Worm (Caenorhabditis elegans) whole organism, L1 larva: Measurements from ENCODE around the gene C50F4.1.

Experiments used
- C04F5.9 ChIP-seq: sonication (generic microtip); optimal IDR thresholded peaks from 2 replicates; lab custom pipeline; 2016; ENCODE audit warnings: missing genetic modification characterization, missing compliant biosample characterization
- C34B4.2 ChIP-seq: sonication (generic microtip); optimal IDR thresholded peaks from 2 replicates; lab custom pipeline; 2017; ENCODE audit warnings: mild to moderate bottlenecking, missing genetic modification characterization, missing compliant biosample characterization
- Y116A8C.19 ChIP-seq: sonication (generic microtip); optimal IDR thresholded peaks from 2 replicates; lab custom pipeline; 2016; ENCODE audit warnings: missing compliant biosample characterization, missing genetic modification characterization, borderline replicate concordance
- alr-1 ChIP-seq: fragments of 200-800 bp; sonication (Bioruptor generic); optimal IDR thresholded peaks from 2 replicates; lab custom pipeline; 2018; ENCODE audit warnings: borderline replicate concordance, mild to moderate bottlenecking, missing genetic modification characterization, missing compliant biosample characterization
- aly-2 ChIP-seq: fragments of 150-350 bp; optimal IDR thresholded peaks from 2 replicates; lab custom pipeline; 2014; ENCODE audit warnings: missing biosample characterization, missing genetic modification characterization
- blmp-1 ChIP-seq: fragments of 150-350 bp; optimal IDR thresholded peaks from 2 replicates; lab custom pipeline; 2014; ENCODE audit warnings: missing biosample characterization, missing genetic modification characterization
- ceh-63 ChIP-seq: fragments of 200-800 bp; sonication (Bioruptor generic); optimal IDR thresholded peaks from 2 replicates; lab custom pipeline; 2018; ENCODE audit warnings: mild to moderate bottlenecking, missing genetic modification characterization, missing compliant biosample characterization
- ceh-8 ChIP-seq: fragments of 200-800 bp; sonication (Bioruptor generic); optimal IDR thresholded peaks from 2 replicates; lab custom pipeline; 2018; ENCODE audit warnings: mild to moderate bottlenecking, missing genetic modification characterization, moderate library complexity, missing compliant biosample characterization
- ceh-90 ChIP-seq: sonication (generic microtip); optimal IDR thresholded peaks from 2 replicates; lab custom pipeline; 2016; ENCODE audit warnings: missing genetic modification characterization, missing compliant biosample characterization
- dpl-1 ChIP-seq, 3 experiments: fragments of 150-350 bp in 2 of 3; sonication (generic microtip) in 1 of 3; optimal IDR thresholded peaks; 2 replicates each; lab custom pipeline; 2014 to 2017; ENCODE audit warnings: missing biosample characterization in 3 of 3, missing genetic modification characterization in 3 of 3, missing genetic modification reagents in 3 of 3
- dsc-1 ChIP-seq: sonication (generic microtip); optimal IDR thresholded peaks from 2 replicates; lab custom pipeline; 2016; ENCODE audit warnings: mild to moderate bottlenecking, missing genetic modification characterization, missing compliant biosample characterization
- efl-1 ChIP-seq, 4 experiments: fragments of 150-350 bp; optimal IDR thresholded peaks in 3 of 4; peaks in 1 of 4; 1 replicate in 1 of 4; 2 replicates in 3 of 4; lab custom pipeline; 2014; ENCODE audit warnings: missing biosample characterization in 2 of 4, missing genetic modification characterization in 2 of 4, missing genetic modification reagents in 2 of 4
- efl-3 ChIP-seq: fragments of 200-800 bp; sonication (Bioruptor generic); optimal IDR thresholded peaks from 2 replicates; lab custom pipeline; 2018; ENCODE audit warnings: mild to moderate bottlenecking, missing genetic modification characterization, missing compliant biosample characterization
- elt-2 ChIP-seq: sonication (generic microtip); optimal IDR thresholded peaks from 2 replicates; lab custom pipeline; 2016; ENCODE audit warnings: missing genetic modification characterization, mild to moderate bottlenecking, inconsistent platforms, missing compliant biosample characterization, missing genetic modification reagents
- elt-3 ChIP-seq, 6 experiments: fragments of 150-350 bp in 1 of 6; sonication (generic microtip); optimal IDR thresholded peaks; 2 replicates each; lab custom pipeline; 2017 to 2018; ENCODE audit warnings: missing biosample characterization in 6 of 6, missing genetic modification characterization in 6 of 6, inconsistent platforms in 1 of 6
- ets-5 ChIP-seq: fragments of 200-800 bp; sonication (Bioruptor generic); IDR thresholded peaks from 2 replicates; pipeline ENCODE4 v1.3.6; 2022; ENCODE audit warnings: missing genetic modification characterization, missing compliant biosample characterization
- fkh-4 ChIP-seq: sonication (generic microtip); optimal IDR thresholded peaks from 2 replicates; lab custom pipeline; 2016; ENCODE audit warnings: missing compliant biosample characterization, missing genetic modification characterization, borderline replicate concordance
- fkh-8 ChIP-seq: sonication (generic microtip); optimal IDR thresholded peaks from 2 replicates; lab custom pipeline; 2016; ENCODE audit warnings: mild to moderate bottlenecking, missing genetic modification characterization, missing compliant biosample characterization
- fos-1 ChIP-seq: fragments of 150-350 bp; optimal IDR thresholded peaks from 2 replicates; lab custom pipeline; 2014; ENCODE audit warnings: missing biosample characterization, missing genetic modification characterization
- hlh-4 ChIP-seq: sonication (generic microtip); optimal IDR thresholded peaks from 2 replicates; lab custom pipeline; 2016; ENCODE audit warnings: mild to moderate bottlenecking, missing genetic modification characterization, missing compliant biosample characterization
- lin-14 ChIP-seq: fragments of 200-800 bp; sonication (Bioruptor generic); optimal IDR thresholded peaks from 2 replicates; lab custom pipeline; 2018; ENCODE audit warnings: mild to moderate bottlenecking, missing genetic modification characterization, moderate library complexity, missing compliant biosample characterization
- lin-15B ChIP-seq: fragments of 150-350 bp; sonication (generic microtip); optimal IDR thresholded peaks from 3 replicates; lab custom pipeline; 2014; ENCODE audit warnings: missing biosample characterization, missing genetic modification characterization
- lin-39 ChIP-seq: fragments of 150-350 bp; optimal IDR thresholded peaks from 2 replicates; lab custom pipeline; 2014; ENCODE audit warnings: missing biosample characterization, missing genetic modification reagents, missing genetic modification characterization
- mep-1 ChIP-seq: fragments of 150-350 bp; optimal IDR thresholded peaks from 2 replicates; lab custom pipeline; 2014; ENCODE audit warnings: missing biosample characterization, missing genetic modification characterization
- nhr-12 ChIP-seq: sonication (generic microtip); optimal IDR thresholded peaks from 2 replicates; lab custom pipeline; 2017; ENCODE audit warnings: missing biosample characterization, missing genetic modification characterization
- nhr-19 ChIP-seq: fragments of 200-800 bp; sonication (Bioruptor generic); conservative IDR thresholded peaks from 2 replicates; pipeline ENCODE4 v1.3.6; 2022; ENCODE audit warnings: missing genetic modification characterization, missing compliant biosample characterization
- nhr-20 ChIP-seq: sonication (generic microtip); optimal IDR thresholded peaks from 2 replicates; lab custom pipeline; 2016; ENCODE audit warnings: mild to moderate bottlenecking, missing genetic modification characterization, missing compliant biosample characterization
- nhr-47 ChIP-seq: sonication (generic microtip); optimal IDR thresholded peaks from 2 replicates; lab custom pipeline; 2016; ENCODE audit warnings: mild to moderate bottlenecking, missing genetic modification characterization, moderate library complexity, missing compliant biosample characterization
- nhr-71 ChIP-seq: sonication (generic microtip); optimal IDR thresholded peaks from 2 replicates; lab custom pipeline; 2016; ENCODE audit warnings: mild to moderate bottlenecking, missing genetic modification characterization, moderate library complexity, missing compliant biosample characterization
- nhr-85 ChIP-seq: sonication (generic microtip); peaks from one replicate; lab custom pipeline; 2016; ENCODE audit warnings: missing genetic modification characterization, inconsistent platforms, missing compliant biosample characterization
- pax-3 ChIP-seq: fragments of 200-800 bp; sonication (Bioruptor generic); optimal IDR thresholded peaks from 2 replicates; lab custom pipeline; 2018; ENCODE audit warnings: mild to moderate bottlenecking, missing genetic modification characterization, moderate library complexity, missing compliant biosample characterization
- rnt-1 ChIP-seq: sonication (generic microtip); optimal IDR thresholded peaks from 2 replicates; lab custom pipeline; 2016; ENCODE audit warnings: mild to moderate bottlenecking, missing genetic modification characterization, moderate library complexity, missing compliant biosample characterization
- snpc-4 ChIP-seq: fragments of 150-350 bp; optimal IDR thresholded peaks from 2 replicates; lab custom pipeline; 2014; ENCODE audit warnings: missing biosample characterization, missing genetic modification characterization
- sox-4 ChIP-seq: sonication (generic microtip); optimal IDR thresholded peaks from 2 replicates; lab custom pipeline; 2016; ENCODE audit warnings: missing genetic modification characterization, missing compliant biosample characterization
- sptf-1 ChIP-seq: fragments of 150-350 bp; optimal IDR thresholded peaks from 2 replicates; lab custom pipeline; 2014; ENCODE audit warnings: missing biosample characterization, missing genetic modification characterization
- tlp-1 ChIP-seq: fragments of 150-350 bp; optimal IDR thresholded peaks from 2 replicates; lab custom pipeline; 2014; ENCODE audit warnings: missing biosample characterization, missing genetic modification characterization
- unc-130 ChIP-seq: fragments of 150-350 bp; optimal IDR thresholded peaks from 2 replicates; lab custom pipeline; 2017; ENCODE audit warnings: missing biosample characterization, missing genetic modification characterization, inconsistent platforms
- unc-30 ChIP-seq: sonication (generic microtip); optimal IDR thresholded peaks from 2 replicates; lab custom pipeline; 2017; ENCODE audit warnings: missing biosample characterization, missing genetic modification characterization
- zag-1 ChIP-seq: fragments of 150-350 bp; optimal IDR thresholded peaks from 2 replicates; lab custom pipeline; 2014; ENCODE audit warnings: missing biosample characterization, missing genetic modification characterization

C50F4.1 gene

ce11 chrV:9491440-9492160 lies 35.0 kb upstream of the C50F4.1 start, which contains the start of gene K06A4.7:
Gene K06A4.7, minus strand, starts transcription at chrV:9491490.
- TF ChIP-seq lin-15B (no peak), elt-2 (tag; lab: Kevin White, UChicago) (peak; percentile 79), sptf-1 (no peak), nhr-85 (tag; lab: Kevin White, UChicago) (no peak), efl-1 (optimal IDR thresholded peaks at IDR 0.05; lab: Kevin White, UChicago) (no peak), efl-1 (GFP tag; optimal IDR thresholded peaks at IDR 0.05 in 1 of 2; lab: Kevin White, UChicago) (peak in 1 of 2 experiments; percentile 43)

ce11 chrV:9492460-9492859 lies 34.1 kb upstream of the C50F4.1 start:
- no peak for TF ChIP-seq fos-1 (tag; lab: Kevin White, UChicago)
- TF ChIP-seq elt-2 (tag; lab: Kevin White, UChicago) = peak; percentile 24

ce11 chrV:9496742-9497141 lies 29.9 kb upstream of the C50F4.1 start, which contains the start of gene gsnl-1:
Gene gsnl-1, plus strand, starts transcription at chrV:9497042.
- peak; percentile 20 for TF ChIP-seq rnt-1 (tag; lab: Kevin White, UChicago)
- no peak for TF ChIP-seq lin-39 (tag; lab: Kevin White, UChicago)
- TF ChIP-seq C34B4.2 = no peak
- no peak for TF ChIP-seq nhr-20 (tag; lab: Kevin White, UChicago)
- TF ChIP-seq dsc-1 (tag; lab: Kevin White, UChicago) = peak; percentile 70
- TF ChIP-seq Y116A8C.19 (tag; lab: Kevin White, UChicago) = no peak
- no peak for TF ChIP-seq dpl-1 (GFP tag; optimal IDR thresholded peaks at IDR 0.05; lab: Kevin White, UChicago)
- TF ChIP-seq pax-3 (tag; lab: Kevin White, UChicago) = no peak
- TF ChIP-seq nhr-71 (tag; lab: Kevin White, UChicago) = peak; percentile 19
- peak; percentile 37 for TF ChIP-seq lin-14
- peak; percentile 19; the same call in 1 of the 2 replicates for TF ChIP-seq nhr-19
- no peak for TF ChIP-seq ceh-90 (tag; lab: Kevin White, UChicago)
- TF ChIP-seq tlp-1 (tag; lab: Kevin White, UChicago) = no peak
- no peak for TF ChIP-seq ets-5
- TF ChIP-seq sox-4 (tag; lab: Kevin White, UChicago) = no peak
- no peak for TF ChIP-seq elt-2 (tag; lab: Kevin White, UChicago)
- TF ChIP-seq hlh-4 (tag; lab: Kevin White, UChicago) = no peak
- TF ChIP-seq unc-130 = no peak

- TF ChIP-seq blmp-1 (tag; lab: Kevin White, UChicago) = peak; percentile 3
- no peak for TF ChIP-seq unc-30 (tag; lab: Kevin White, UChicago)
- TF ChIP-seq, all 84 proteins: peak for 1
Observed at ce11 chrV:9499295-9499694, 27.3 kb upstream of the C50F4.1 start.

ce11 chrV:9500826-9501451 lies 25.7 kb upstream of the C50F4.1 start, which contains the start of gene swt-5:
Gene swt-5, plus strand, starts transcription at chrV:9501401.
- TF ChIP-seq C04F5.9 (tag; lab: Kevin White, UChicago) (no peak), lin-15B (no peak)

- TF ChIP-seq alr-1 (tag; lab: Kevin White, UChicago) (no peak), aly-2 (tag; lab: Kevin White, UChicago) (peak; percentile 19), snpc-4 (peak; percentile 95), dsc-1 (tag; lab: Kevin White, UChicago) (peak; percentile 81), fkh-8 (tag; lab: Kevin White, UChicago) (peak; percentile 68), elt-3 (tag; optimal IDR thresholded peaks at IDR 0.05; lab: Kevin White, UChicago) (peak in 2 of 6 experiments; percentile 18 to 45), mep-1 (tag; lab: Kevin White, UChicago) (peak; percentile 75), nhr-47 (tag; lab: Kevin White, UChicago) (peak; percentile 87), fos-1 (tag; lab: Kevin White, UChicago) (peak; percentile 63), ceh-8 (GFP tag; lab: Kevin White, UChicago) (peak; percentile 62), C34B4.2 (no peak), zag-1 (tag; lab: Kevin White, UChicago) (no peak), efl-3 (no peak), fkh-4 (tag; lab: Kevin White, UChicago) (no peak), nhr-12 (tag; lab: Kevin White, UChicago) (no peak), ceh-90 (tag; lab: Kevin White, UChicago) (no peak), ceh-63 (no peak)
Observed at ce11 chrV:9503152-9503817, 23.3 kb upstream of the C50F4.1 start.
